Worm (Caenorhabditis elegans): Measurements from ENCODE around the gene letm-1.

ce11 chrV:13627103-13627623, 33.9 kb upstream of the letm-1 start, which contains the start of gene sde-2:
- TF ChIP-seq fkh-10 (GFP tag; optimal IDR thresholded peaks at IDR 0.05): no peak
- no peak for TF ChIP-seq hlh-13 (GFP tag; optimal IDR thresholded peaks at IDR 0.05)
- no peak for TF ChIP-seq rnt-1 (tag; optimal IDR thresholded peaks at IDR 0.05)
- TF ChIP-seq madf-2 (tag; optimal IDR thresholded peaks at IDR 0.05): no peak
- no peak for TF ChIP-seq pha-4 (tag; optimal IDR thresholded peaks at IDR 0.05)
- no peak for TF ChIP-seq nfya-1 (tag; optimal IDR thresholded peaks at IDR 0.05)
- TF ChIP-seq nhr-11 (tag; optimal IDR thresholded peaks at IDR 0.05): no peak

Measured in whole organism, late embryonic.